Worm (Caenorhabditis elegans) whole organism, L4/young adult: ENCODE results near the gene mltn-1.

Experiments used
- W03F9.2 ChIP-seq: fragments of 150-350 bp; optimal IDR thresholded peaks from 2 replicates; lab custom pipeline; 2014; ENCODE audit warnings: missing biosample characterization, missing genetic modification characterization
- dao-5 ChIP-seq: sonication (generic microtip); optimal IDR thresholded peaks from 2 replicates; lab custom pipeline; 2016; ENCODE audit warnings: missing genotype, missing genetic modification characterization, moderate library complexity, missing compliant biosample characterization
- him-1 ChIP-seq: sonication (generic microtip); optimal IDR thresholded peaks from 2 replicates; lab custom pipeline; 2016; ENCODE audit warnings: missing genotype, missing genetic modification reagents, missing genetic modification characterization, missing compliant biosample characterization

ce11 chrII:13159869-13160268 is 14.8 kb upstream of the mltn-1 start:
- TF ChIP-seq W03F9.2 (tag; lab: Kevin White, UChicago), result no peak
- no peak for TF ChIP-seq him-1 (tag; lab: Kevin White, UChicago)
- TF ChIP-seq dao-5 (tag; lab: Kevin White, UChicago), result no peak
